Worm (Caenorhabditis elegans): ENCODE data around the gene lys-1.

The lys-1 gene

DNA sequence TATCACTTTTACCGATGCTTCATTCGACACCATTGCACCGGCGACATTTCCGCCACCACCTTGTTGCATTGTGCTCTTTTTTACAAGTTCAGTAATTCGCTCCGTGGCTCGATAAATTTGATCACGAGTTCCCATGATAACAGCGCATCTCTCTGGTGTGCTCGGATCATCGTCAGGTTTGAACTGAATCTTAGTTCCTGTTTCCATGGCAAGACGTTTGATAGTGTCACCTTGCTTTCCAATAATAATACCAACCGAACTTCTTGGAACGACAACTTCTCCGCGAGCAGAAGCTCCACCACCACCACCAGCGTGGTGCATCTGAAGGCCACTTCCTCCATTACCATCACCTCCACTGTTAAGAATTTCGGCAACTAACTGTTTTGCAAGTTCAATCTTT, 40.5 kb upstream of the lys-1 start:
- TF ChIP-seq aha-1 (tag): peak; percentile 96
- TF ChIP-seq mdl-1 (tag; optimal IDR thresholded peaks at IDR 0.05): no peak
- TF ChIP-seq nhr-25 (tag; optimal IDR thresholded peaks at IDR 0.05; ENCODE audit: borderline replicate concordance, insufficient read depth): no peak
- no peak for TF ChIP-seq lim-7 (GFP tag; IDR thresholded peaks at IDR 0.05)

DNA sequence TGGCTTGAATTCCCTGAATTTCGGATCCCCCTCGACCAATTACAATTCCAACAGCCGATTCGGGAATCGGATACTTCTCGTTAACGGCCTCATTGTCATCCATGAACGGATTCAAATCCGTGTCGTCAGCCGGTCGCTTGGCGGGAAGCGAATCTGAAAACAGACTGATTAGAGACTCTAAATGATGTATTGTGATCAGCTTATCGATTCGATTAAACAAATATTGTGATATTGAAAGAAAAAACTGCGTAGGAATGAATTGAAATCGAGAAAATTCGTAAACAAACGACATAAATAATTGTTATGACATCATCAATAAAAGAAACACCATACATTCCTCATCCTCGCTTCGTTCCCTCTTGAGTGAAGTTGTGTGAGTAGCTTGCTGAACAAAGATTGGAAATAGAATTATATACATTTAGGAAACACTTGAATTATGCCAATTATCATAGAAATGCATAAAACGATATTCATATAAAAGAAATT, 39.7 kb upstream of the lys-1 start:
- TF ChIP-seq nhr-10 (tag; optimal IDR thresholded peaks at IDR 0.05) (no peak), lsy-2 (tag; optimal IDR thresholded peaks at IDR 0.05) (no peak), dmd-8 (GFP tag; IDR thresholded peaks at IDR 0.05) (no peak; the same call in 1 of the 2 replicates), zag-1 (tag; optimal IDR thresholded peaks at IDR 0.05) (no peak), nhr-25 (tag; optimal IDR thresholded peaks at IDR 0.05; ENCODE audit: borderline replicate concordance, insufficient read depth) (no peak), unc-130 (GFP tag; optimal IDR thresholded peaks at IDR 0.05) (peak; percentile 42), lir-3 (tag; optimal IDR thresholded peaks at IDR 0.05) (no peak), ces-1 (GFP tag; optimal IDR thresholded peaks at IDR 0.05) (no peak), F37D6.2 (tag; optimal IDR thresholded peaks at IDR 0.05) (no peak), spr-3 (GFP tag; optimal IDR thresholded peaks at IDR 0.05) (no peak), rbr-2 (tag; optimal IDR thresholded peaks at IDR 0.05) (no peak), lin-13 (GFP tag; optimal IDR thresholded peaks at IDR 0.05) (no peak), ama-1 (optimal IDR thresholded peaks at IDR 0.05) (peak; percentile 87), ceh-82 (tag; optimal IDR thresholded peaks at IDR 0.05) (no peak), F49E8.2 (tag; optimal IDR thresholded peaks at IDR 0.05; ENCODE audit: borderline replicate concordance) (peak; percentile 48), Y75B8A.6 (GFP tag; IDR thresholded peaks at IDR 0.05) (0 out of 2 replicates have a peak, but pooled peaks have one; percentile 79), daf-19 (GFP tag; conservative IDR thresholded peaks at IDR 0.05) (peak; percentile 32; the same call in 1 of the 2 replicates), spr-1 (tag; optimal IDR thresholded peaks at IDR 0.05) (no peak), lin-38 (GFP tag; IDR thresholded peaks at IDR 0.05) (peak; percentile 67), Y48G9A.11 (GFP tag; IDR thresholded peaks at IDR 0.05) (0 out of 2 replicates have a peak, but pooled peaks have one; percentile 23), arid-1 (GFP tag; conservative IDR thresholded peaks at IDR 0.05) (0 out of 2 replicates have a peak, but pooled peaks have one; percentile 6), lin-29 (GFP tag; IDR thresholded peaks at IDR 0.05) (no peak), tag-97 (GFP tag; IDR thresholded peaks at IDR 0.05) (no peak), ctbp-1 (GFP tag; IDR thresholded peaks at IDR 0.05) (0 out of 2 replicates have a peak, but pooled peaks have one; percentile 49), lin-1 (GFP tag; IDR thresholded peaks at IDR 0.05) (no peak; the same call in 1 of the 2 replicates), madf-5 (GFP tag; IDR thresholded peaks at IDR 0.05) (no peak), mdt-29 (GFP tag; IDR thresholded peaks at IDR 0.05) (peak; percentile 33; the same call in 1 of the 2 replicates), sdz-12 (GFP tag; optimal IDR thresholded peaks at IDR 0.05) (peak; percentile 55), madf-9 (GFP tag; conservative IDR thresholded peaks at IDR 0.05) (no peak), egl-27 (tag; optimal IDR thresholded peaks at IDR 0.05) (no peak), mes-2 (tag; optimal IDR thresholded peaks at IDR 0.05; ENCODE audit: poor library complexity, severe bottlenecking) (peak; percentile 3), pha-4 (GFP tag; IDR thresholded peaks at IDR 0.05) (peak; percentile 50; the same call in 1 of the 2 replicates), pha-4 (tag; optimal IDR thresholded peaks at IDR 0.05) (no peak), daf-12 (tag; optimal IDR thresholded peaks at IDR 0.05) (no peak), Y5F2A.4 (GFP tag; optimal IDR thresholded peaks at IDR 0.05) (peak; percentile 18), fkh-10 (GFP tag; optimal IDR thresholded peaks at IDR 0.05) (no peak)

DNA sequence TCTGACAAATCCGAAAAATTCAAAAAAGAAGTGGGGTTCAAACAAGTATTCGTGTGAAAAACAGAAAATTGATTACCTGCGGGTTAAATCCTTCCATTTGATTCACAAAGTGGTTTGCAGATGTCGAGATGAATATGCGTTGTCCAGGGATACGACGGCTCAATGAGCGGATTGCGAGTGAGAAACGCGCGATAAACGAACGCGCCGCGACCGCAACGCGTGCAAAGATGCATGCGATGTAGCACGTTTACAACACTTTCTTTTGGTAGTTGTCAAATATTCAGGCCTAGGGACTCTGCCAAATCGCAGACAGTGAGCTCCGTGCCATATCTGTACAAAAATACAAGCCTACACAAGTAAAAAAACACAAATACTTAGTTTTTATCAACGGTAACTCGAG, 39.0 kb upstream of the lys-1 start, which contains the start of gene fubl-1:
Gene fubl-1 (minus strand): TSS at position 202 of the 400 bp plus-strand sequence.
- TF ChIP-seq ceh-28 (tag; optimal IDR thresholded peaks at IDR 0.05): no peak
- no peak for TF ChIP-seq snpc-4 (tag; optimal IDR thresholded peaks at IDR 0.05)
- peak; percentile 39; the same call in 1 of the 2 replicates for TF ChIP-seq vab-7 (GFP tag; IDR thresholded peaks at IDR 0.05)
- TF ChIP-seq Y48G9A.11 (GFP tag; IDR thresholded peaks at IDR 0.05): peak; percentile 40; the same call in 1 of the 2 replicates
- TF ChIP-seq dmd-9 (GFP tag; IDR thresholded peaks at IDR 0.05): no peak
- no peak for TF ChIP-seq ces-1 (GFP tag; optimal IDR thresholded peaks at IDR 0.05)
- no peak for TF ChIP-seq arid-1 (GFP tag; conservative IDR thresholded peaks at IDR 0.05)
- no peak for TF ChIP-seq aly-2 (tag; optimal IDR thresholded peaks at IDR 0.05)
- TF ChIP-seq pha-4 (GFP tag; IDR thresholded peaks at IDR 0.05): no peak
- TF ChIP-seq pha-4 (tag; optimal IDR thresholded peaks at IDR 0.05): no peak
- peak; percentile 70 for TF ChIP-seq lin-38 (GFP tag; IDR thresholded peaks at IDR 0.05)
- TF ChIP-seq fkh-10 (GFP tag; optimal IDR thresholded peaks at IDR 0.05): no peak
- no peak for TF ChIP-seq F26F4.8 (GFP tag; conservative IDR thresholded peaks at IDR 0.05)
- TF ChIP-seq egl-43 (GFP tag; IDR thresholded peaks at IDR 0.05): no peak
- peak; percentile 75 for TF ChIP-seq ama-1 (optimal IDR thresholded peaks at IDR 0.05)
- peak; percentile 56 for TF ChIP-seq mes-2 (tag; optimal IDR thresholded peaks at IDR 0.05; ENCODE audit: poor library complexity, severe bottlenecking)
- TF ChIP-seq unc-62 (GFP tag; optimal IDR thresholded peaks at IDR 0.05 in 1 of 2): peak in 1 of 2 experiments; percentile 28
- no peak for TF ChIP-seq unc-62 (tag; optimal IDR thresholded peaks at IDR 0.05)
